Fruit fly (Drosophila melanogaster): ENCODE data around the gene CG5653.

CG5653 gene

dm6 chr3L:8954648-8955033, 11.5 kb downstream of the CG5653 start, which contains the start of gene GNBP3 (continued):
- TF ChIP-seq cg (GFP tag; optimal IDR thresholded peaks at IDR 0.05), result no peak
- TF ChIP-seq CG5180 (GFP tag; optimal IDR thresholded peaks at IDR 0.05), result no peak
- TF ChIP-seq CG9876 (GFP tag; optimal IDR thresholded peaks at IDR 0.05), result no peak
- peak; percentile 41 for TF ChIP-seq CG6854 (GFP tag; optimal IDR thresholded peaks at IDR 0.05)
- TF ChIP-seq Hr39 (optimal IDR thresholded peaks at IDR 0.05), result no peak
- no peak for TF ChIP-seq HLHmδ (GFP tag; optimal IDR thresholded peaks at IDR 0.05)
- TF ChIP-seq repo (GFP tag; optimal IDR thresholded peaks at IDR 0.05), result no peak
- TF ChIP-seq gfzf (GFP tag; optimal IDR thresholded peaks at IDR 0.05), result no peak
- peak; percentile 63 for TF ChIP-seq CG12071 (GFP tag; optimal IDR thresholded peaks at IDR 0.05)
- TF ChIP-seq Taf1 (GFP tag; IDR thresholded peaks at IDR 0.05), result no peak
- TF ChIP-seq mam (GFP tag; optimal IDR thresholded peaks at IDR 0.05), result peak; percentile 55
- TF ChIP-seq ash1 (GFP tag; optimal IDR thresholded peaks at IDR 0.05), result no peak
- peak; percentile 71 for TF ChIP-seq CG31441 (GFP tag; IDR thresholded peaks at IDR 0.05)
- TF ChIP-seq caup (GFP tag; optimal IDR thresholded peaks at IDR 0.05; ENCODE audit: severe bottlenecking), result peak; percentile 47
- no peak for TF ChIP-seq CG12659 (GFP tag; optimal IDR thresholded peaks at IDR 0.05)
- TF ChIP-seq zf30C (GFP tag; optimal IDR thresholded peaks at IDR 0.05), result peak; percentile 88
- TF ChIP-seq Jarid2 (GFP tag; optimal IDR thresholded peaks at IDR 0.05), result no peak
- no peak for TF ChIP-seq crol (GFP tag; IDR thresholded peaks at IDR 0.05)
- TF ChIP-seq toy (GFP tag; IDR thresholded peaks at IDR 0.05), result no peak
- no peak for TF ChIP-seq CG14050 (GFP tag; IDR thresholded peaks at IDR 0.05)
- no peak for TF ChIP-seq TFAM (GFP tag; optimal IDR thresholded peaks at IDR 0.05)
- no peak for TF ChIP-seq CG7928 (GFP tag; optimal IDR thresholded peaks at IDR 0.05)
- no peak for TF ChIP-seq chn (GFP tag; optimal IDR thresholded peaks at IDR 0.05)
- peak; percentile 92 for TF ChIP-seq corto (GFP tag; optimal IDR thresholded peaks at IDR 0.05)
- peak; percentile 3 for TF ChIP-seq zen (tag; optimal IDR thresholded peaks at IDR 0.05)
- no peak for TF ChIP-seq trh (GFP tag; optimal IDR thresholded peaks at IDR 0.05)
- no peak for TF ChIP-seq lov (optimal IDR thresholded peaks at IDR 0.05)
- 0 out of 3 replicates have a peak, but pooled peaks have one; percentile 26 for TF ChIP-seq lov (GFP tag; IDR thresholded peaks at IDR 0.05)
- peak; percentile 78 for TF ChIP-seq sisA (GFP tag; IDR thresholded peaks at IDR 0.05)
- no peak for TF ChIP-seq CG1603 (tag; optimal IDR thresholded peaks at IDR 0.05)
- TF ChIP-seq ro (GFP tag; IDR thresholded peaks at IDR 0.05), result no peak
- peak; percentile 45 for TF ChIP-seq CG2202 (tag; optimal IDR thresholded peaks at IDR 0.05)
- TF ChIP-seq CG15011 (GFP tag; optimal IDR thresholded peaks at IDR 0.05), result no peak
- TF ChIP-seq emc (GFP tag; optimal IDR thresholded peaks at IDR 0.05), result no peak
- TF ChIP-seq CG30020 (tag; optimal IDR thresholded peaks at IDR 0.05), result no peak
- no peak for TF ChIP-seq NC2β (GFP tag; optimal IDR thresholded peaks at IDR 0.05)
- peak; percentile 40 for TF ChIP-seq ind (GFP tag; optimal IDR thresholded peaks at IDR 0.05)
- no peak for TF ChIP-seq scrt (GFP tag; optimal IDR thresholded peaks at IDR 0.05)
- TF ChIP-seq Six4 (GFP tag; optimal IDR thresholded peaks at IDR 0.05), result no peak
- TF ChIP-seq CG17385 (GFP tag; optimal IDR thresholded peaks at IDR 0.05), result peak; percentile 16
- TF ChIP-seq Blimp-1 (GFP tag; optimal IDR thresholded peaks at IDR 0.05), result peak; percentile 75
- TF ChIP-seq CG17361 (GFP tag; IDR thresholded peaks at IDR 0.05), result peak; percentile 56; the same call in 2 of the 3 replicates
- no peak for TF ChIP-seq mirr (GFP tag; optimal IDR thresholded peaks at IDR 0.05)
- no peak for TF ChIP-seq Dip3 (GFP tag; optimal IDR thresholded peaks at IDR 0.05)
- no peak for TF ChIP-seq Kr (GFP tag; optimal IDR thresholded peaks at IDR 0.05)
- no peak for TF ChIP-seq CG3726 (GFP tag; IDR thresholded peaks at IDR 0.05)
- TF ChIP-seq CG4707 (GFP tag; optimal IDR thresholded peaks at IDR 0.05), result no peak
- 0 out of 2 replicates have a peak, but pooled peaks have one; percentile 25 for TF ChIP-seq CG1024 (GFP tag; IDR thresholded peaks at IDR 0.05)
- peak; percentile 2 for TF ChIP-seq az2 (GFP tag; optimal IDR thresholded peaks at IDR 0.05)
- TF ChIP-seq seq (GFP tag; IDR thresholded peaks at IDR 0.05), result no peak
- no peak for TF ChIP-seq so (GFP tag; IDR thresholded peaks at IDR 0.05)
- peak; percentile 17 for TF ChIP-seq Usf (GFP tag; optimal IDR thresholded peaks at IDR 0.05)
